Fruit fly (Drosophila melanogaster): ENCODE results near the gene CG5556.

Gene CG5556

DNA sequence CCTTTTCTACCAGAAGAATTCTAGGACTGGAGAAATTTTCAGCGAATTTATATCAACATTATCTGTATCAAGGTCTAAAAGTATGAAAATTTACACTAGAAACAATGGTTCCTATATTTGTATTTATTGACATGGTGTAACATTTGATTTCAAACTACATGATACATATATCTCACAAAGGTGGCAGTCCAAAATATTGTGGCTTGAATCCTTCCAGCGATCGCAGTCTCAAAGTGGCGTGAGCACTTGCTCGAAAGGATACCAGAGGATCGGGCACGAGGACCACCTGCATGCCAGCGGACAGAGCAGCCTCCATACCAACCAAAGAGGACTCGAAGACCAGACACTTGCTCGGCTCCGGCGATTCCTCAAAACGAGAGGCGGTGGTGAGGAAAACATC lies 1.3 kb upstream of the CG5556 start, which contains the start of gene CG5561:
Gene CG5561, minus strand, starts transcription at position 101 of the 400 bp plus-strand sequence.
- no peak for TF ChIP-seq C15 (GFP tag; IDR thresholded peaks at IDR 0.05)
- TF ChIP-seq CG4424 (GFP tag; optimal IDR thresholded peaks at IDR 0.05), result no peak

- TF ChIP-seq Lpt (GFP tag; optimal IDR thresholded peaks at IDR 0.05) (no peak), CG12155 (GFP tag; optimal IDR thresholded peaks at IDR 0.05) (peak; percentile 50), CG4730 (GFP tag; IDR thresholded peaks at IDR 0.05) (no peak), CG1529 (GFP tag; optimal IDR thresholded peaks at IDR 0.05) (no peak), tx (GFP tag; optimal IDR thresholded peaks at IDR 0.05) (no peak), CG14860 (GFP tag; IDR thresholded peaks at IDR 0.05; ENCODE audit: partially characterized antibody) (no peak), CG17328 (GFP tag; IDR thresholded peaks at IDR 0.05) (no peak), NC2β (GFP tag; optimal IDR thresholded peaks at IDR 0.05) (no peak), kah (GFP tag; optimal IDR thresholded peaks at IDR 0.05) (no peak), ewg (GFP tag; optimal IDR thresholded peaks at IDR 0.05) (peak; percentile 90), Hsf (GFP tag; optimal IDR thresholded peaks at IDR 0.05) (no peak), Bdp1 (GFP tag; optimal IDR thresholded peaks at IDR 0.05) (no peak), CG11560 (tag; IDR thresholded peaks at IDR 0.05) (no peak), CG42726 (GFP tag; IDR thresholded peaks at IDR 0.05; ENCODE audit: partially characterized antibody) (no peak), Jarid2 (GFP tag; optimal IDR thresholded peaks at IDR 0.05) (no peak), YL-1 (GFP tag; optimal IDR thresholded peaks at IDR 0.05) (no peak), Trl (optimal IDR thresholded peaks at IDR 0.05) (peak; percentile 3 to 5), Trl (GFP tag; optimal IDR thresholded peaks at IDR 0.05) (no peak), CTCF (GFP tag; optimal IDR thresholded peaks at IDR 0.05) (peak; percentile 80), Ssrp (tag; optimal IDR thresholded peaks at IDR 0.05) (no peak), CG2199 (GFP tag; IDR thresholded peaks at IDR 0.05) (no peak), Chrac-16 (GFP tag; optimal IDR thresholded peaks at IDR 0.05) (no peak), CG33213 (GFP tag; optimal IDR thresholded peaks at IDR 0.05) (no peak), stc (GFP tag; IDR thresholded peaks at IDR 0.05) (no peak)
Observed at dm6 chr2L:1346034-1346433, 6.6 kb downstream of the CG5556 start.

dm6 chr2L:1344071-1344470 lies 8.6 kb downstream of the CG5556 start, which contains the start of the genes CG33922 and Cdlc2:
TSS of gene CG33922 (minus strand) at chr2L:1344171.
TSS of gene Cdlc2 (plus strand) at chr2L:1344400.
- TF ChIP-seq sd (tag; optimal IDR thresholded peaks at IDR 0.05), result no peak
- no peak for TF ChIP-seq CG6654 (GFP tag; optimal IDR thresholded peaks at IDR 0.05)
- TF ChIP-seq abd-A (tag; optimal IDR thresholded peaks at IDR 0.05), result no peak
- no peak for TF ChIP-seq C15 (GFP tag; IDR thresholded peaks at IDR 0.05)
- TF ChIP-seq tin (GFP tag; optimal IDR thresholded peaks at IDR 0.05), result no peak
- no peak for TF ChIP-seq CG2678 (tag; optimal IDR thresholded peaks at IDR 0.05)
- TF ChIP-seq CG12942 (GFP tag; optimal IDR thresholded peaks at IDR 0.05), result no peak
- TF ChIP-seq nerfin-1 (tag; optimal IDR thresholded peaks at IDR 0.05), result no peak
- TF ChIP-seq Rfx (GFP tag; IDR thresholded peaks at IDR 0.05), result no peak
- no peak for TF ChIP-seq ERR (GFP tag; optimal IDR thresholded peaks at IDR 0.05)

DNA sequence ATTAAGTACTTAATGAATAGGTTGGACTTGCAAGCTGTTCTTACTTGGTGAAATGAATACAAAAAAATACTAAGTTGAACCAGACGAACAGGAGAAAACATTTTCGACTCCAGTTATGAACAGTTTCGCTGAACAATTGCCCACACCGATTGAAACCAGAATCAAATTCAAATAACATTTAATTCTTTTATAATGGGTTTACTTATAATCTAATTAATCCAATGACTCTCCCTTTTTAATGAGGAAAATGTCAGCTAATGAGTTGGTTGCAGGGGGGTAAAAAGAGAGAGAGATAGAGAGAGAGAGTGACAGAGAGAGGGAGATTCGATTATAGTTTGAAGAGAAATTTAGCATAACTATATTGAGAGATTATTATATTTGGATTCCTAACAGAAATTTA lies 10.7 kb downstream of the CG5556 start, which contains the start of gene CG33923:
Gene CG33923, minus strand, starts transcription at position 101 of the 400 bp plus-strand sequence.
- TF ChIP-seq Awh (GFP tag; IDR thresholded peaks at IDR 0.05) (no peak), Neu2 (GFP tag; optimal IDR thresholded peaks at IDR 0.05; ENCODE audit: borderline replicate concordance) (no peak), Nf-YC (tag; optimal IDR thresholded peaks at IDR 0.05) (no peak), CG17359 (tag; optimal IDR thresholded peaks at IDR 0.05) (no peak), CG3995 (GFP tag; optimal IDR thresholded peaks at IDR 0.05) (no peak), CG14014 (GFP tag; IDR thresholded peaks at IDR 0.05) (no peak), rib (GFP tag; IDR thresholded peaks at IDR 0.05) (no peak), gcm2 (GFP tag; optimal IDR thresholded peaks at IDR 0.05) (no peak), Asciz (GFP tag; optimal IDR thresholded peaks at IDR 0.05) (no peak), Dad (GFP tag; optimal IDR thresholded peaks at IDR 0.05) (no peak), sqz (GFP tag; optimal IDR thresholded peaks at IDR 0.05) (no peak), CG14050 (GFP tag; IDR thresholded peaks at IDR 0.05) (no peak), Fer2 (tag; optimal IDR thresholded peaks at IDR 0.05) (no peak), az2 (GFP tag; optimal IDR thresholded peaks at IDR 0.05) (no peak), jing (GFP tag; optimal IDR thresholded peaks at IDR 0.05) (no peak)

All from whole organism, embryonic.